Worm (Caenorhabditis elegans) whole organism, young adult: ENCODE measurements around the gene best-20.

ENCODE experiments used
- B0019.2 ChIP-seq: fragments of 200-800 bp; sonication (Bioruptor generic); conservative IDR thresholded peaks from 2 replicates; pipeline ENCODE4 v1.3.6; 2022; ENCODE audit warnings: missing genetic modification reagents, missing genetic modification characterization, missing compliant biosample characterization
- B0035.1 ChIP-seq: sonication (generic microtip); optimal IDR thresholded peaks from 2 replicates; lab custom pipeline; 2016; ENCODE audit warnings: missing genetic modification characterization, mild to moderate bottlenecking, missing compliant biosample characterization, missing genotype, missing genetic modification reagents
- F37B4.10 ChIP-seq: fragments of 200-800 bp; sonication (Bioruptor generic); IDR thresholded peaks from 2 replicates; pipeline ENCODE4 v1.3.6; 2022; ENCODE audit warnings: missing genetic modification characterization, missing compliant biosample characterization
- F55B11.4 ChIP-seq: sonication (generic microtip); optimal IDR thresholded peaks from 2 replicates; lab custom pipeline; 2016; ENCODE audit warnings: missing compliant biosample characterization, missing genetic modification characterization, borderline replicate concordance; ENCODE audit not compliant: insufficient read depth
- K11D2.4 ChIP-seq: fragments of 200-800 bp; sonication (Bioruptor generic); IDR thresholded peaks from 2 replicates; pipeline ENCODE4 v1.3.6; 2022; ENCODE audit warnings: missing genetic modification reagents, missing genetic modification characterization, missing compliant biosample characterization
- K12H6.12 ChIP-seq: fragments of 200-800 bp; sonication (Bioruptor generic); optimal IDR thresholded peaks from 2 replicates; lab custom pipeline; 2018; ENCODE audit warnings: mild to moderate bottlenecking, missing genetic modification characterization, missing compliant biosample characterization
- Y53F4B.3 ChIP-seq: fragments of 200-800 bp; sonication (Bioruptor generic); IDR thresholded peaks from 2 replicates; pipeline ENCODE4 v1.3.6; 2022; ENCODE audit warnings: missing genetic modification reagents, missing genetic modification characterization, missing compliant biosample characterization
- Y53G8AR.9 ChIP-seq: fragments of 200-800 bp; sonication (Bioruptor generic); conservative IDR thresholded peaks from 2 replicates; pipeline ENCODE4 v1.3.6; 2022; ENCODE audit warnings: missing genetic modification reagents, missing genetic modification characterization, missing compliant biosample characterization
- ama-1 ChIP-seq, 3 experiments: fragments of 150-350 bp in 1 of 3; sonication (generic microtip) in 2 of 3; optimal IDR thresholded peaks; 2 replicates each; lab custom pipeline; 2014 to 2018; ENCODE audit warnings: missing biosample characterization in 2 of 3, missing genetic modification characterization in 2 of 3, missing genetic modification reagents in 2 of 3
- aptf-2 ChIP-seq: fragments of 200-800 bp; sonication (Bioruptor generic); conservative IDR thresholded peaks from 2 replicates; pipeline ENCODE4 v1.3.6; 2022; ENCODE audit warnings: missing genetic modification reagents, missing genetic modification characterization, missing compliant biosample characterization
- attf-6 ChIP-seq: fragments of 200-800 bp; sonication (Bioruptor generic); IDR thresholded peaks from 2 replicates; pipeline ENCODE4 v1.3.6; 2022; ENCODE audit warnings: missing genetic modification reagents, missing genetic modification characterization, missing compliant biosample characterization
- cebp-1 ChIP-seq, 2 experiments: fragments of 200-800 bp in 1 of 2; sonication (Bioruptor generic) in 1 of 2; sonication (generic microtip) in 1 of 2; IDR thresholded peaks in 1 of 2; optimal IDR thresholded peaks in 1 of 2; 2 replicates each; pipeline versions ENCODE4 v1.3.6 to Lab custom; 2017 to 2022; ENCODE audit warnings: missing compliant biosample characterization in 2 of 2, missing genetic modification characterization in 2 of 2, mild to moderate bottlenecking in 1 of 2, missing genetic modification reagents in 1 of 2, moderate library complexity in 1 of 2
- ceh-58 ChIP-seq: fragments of 200-800 bp; sonication (Bioruptor generic); IDR thresholded peaks from 2 replicates; pipeline ENCODE4 v1.3.6; 2022; ENCODE audit warnings: missing genetic modification characterization, missing compliant biosample characterization
- ceh-79 ChIP-seq: sonication (generic microtip); optimal IDR thresholded peaks from 2 replicates; lab custom pipeline; 2017; ENCODE audit warnings: mild to moderate bottlenecking, missing genetic modification characterization, missing compliant biosample characterization
- fkh-3 ChIP-seq: sonication (generic microtip); optimal IDR thresholded peaks from 2 replicates; lab custom pipeline; 2016; ENCODE audit warnings: mild to moderate bottlenecking, missing genetic modification characterization, missing compliant biosample characterization
- hmg-20 ChIP-seq: fragments of 200-800 bp; sonication (Bioruptor generic); IDR thresholded peaks from 2 replicates; pipeline ENCODE4 v1.3.6; 2022; ENCODE audit warnings: missing genetic modification reagents, missing genetic modification characterization, missing compliant biosample characterization
- let-526 ChIP-seq: fragments of 200-800 bp; sonication (Bioruptor generic); IDR thresholded peaks from 2 replicates; pipeline ENCODE4 v1.3.6; 2022; ENCODE audit warnings: missing genetic modification reagents, missing genetic modification characterization, missing compliant biosample characterization
- let-607 ChIP-seq, 2 experiments: fragments of 200-800 bp in 1 of 2; sonication (Bioruptor generic) in 1 of 2; sonication (generic microtip) in 1 of 2; optimal IDR thresholded peaks; 2 replicates each; lab custom pipeline; 2016 to 2018; ENCODE audit warnings: mild to moderate bottlenecking in 2 of 2, missing compliant biosample characterization in 2 of 2, missing genetic modification characterization in 2 of 2, moderate library complexity in 2 of 2, missing genotype in 1 of 2
- lin-40 ChIP-seq: sonication (generic microtip); optimal IDR thresholded peaks from 2 replicates; lab custom pipeline; 2016; ENCODE audit warnings: missing genetic modification characterization, mild to moderate bottlenecking, missing compliant biosample characterization, missing genotype, missing genetic modification reagents
- lin-54 ChIP-seq: fragments of 200-800 bp; sonication (Bioruptor generic); optimal IDR thresholded peaks from 2 replicates; lab custom pipeline; 2018; ENCODE audit warnings: mild to moderate bottlenecking, missing genetic modification characterization, missing compliant biosample characterization
- lsl-1 ChIP-seq: fragments of 200-800 bp; sonication (Bioruptor generic); optimal IDR thresholded peaks from 2 replicates; lab custom pipeline; 2018; ENCODE audit warnings: mild to moderate bottlenecking, missing genetic modification characterization, moderate library complexity, missing compliant biosample characterization
- madf-8 ChIP-seq: fragments of 200-800 bp; sonication (Bioruptor generic); conservative IDR thresholded peaks from 2 replicates; pipeline ENCODE4 v1.3.6; 2022; ENCODE audit warnings: missing genetic modification reagents, missing genetic modification characterization, missing compliant biosample characterization
- sea-2 ChIP-seq: fragments of 200-800 bp; sonication (Bioruptor generic); IDR thresholded peaks from 2 replicates; pipeline ENCODE4 v1.3.6; 2022; ENCODE audit warnings: missing genetic modification characterization, missing compliant biosample characterization
- snpc-1.3 ChIP-seq: sonication (generic microtip); optimal IDR thresholded peaks from 2 replicates; lab custom pipeline; 2017; ENCODE audit warnings: missing genetic modification characterization, mild to moderate bottlenecking, missing compliant biosample characterization, antibody characterized with exemption, moderate library complexity, missing genotype, missing genetic modification reagents; ENCODE audit not compliant: insufficient read depth
- somi-1 ChIP-seq: fragments of 200-800 bp; sonication (Bioruptor generic); optimal IDR thresholded peaks from 2 replicates; lab custom pipeline; 2018; ENCODE audit warnings: mild to moderate bottlenecking, missing genetic modification characterization, missing compliant biosample characterization
- sptf-2 ChIP-seq: fragments of 200-800 bp; sonication (Bioruptor generic); optimal IDR thresholded peaks from 2 replicates; lab custom pipeline; 2018; ENCODE audit warnings: mild to moderate bottlenecking, missing genetic modification characterization, missing compliant biosample characterization
- tlf-1 ChIP-seq: fragments of 200-800 bp; sonication (Bioruptor generic); optimal IDR thresholded peaks from 2 replicates; lab custom pipeline; 2018; ENCODE audit warnings: mild to moderate bottlenecking, missing genetic modification characterization, missing compliant biosample characterization
- ztf-18 ChIP-seq: sonication (generic microtip); optimal IDR thresholded peaks from 2 replicates; lab custom pipeline; 2016; ENCODE audit warnings: missing genotype, mild to moderate bottlenecking, missing genetic modification characterization, missing compliant biosample characterization
- ztf-3 ChIP-seq: fragments of 200-800 bp; sonication (Bioruptor generic); optimal IDR thresholded peaks from 2 replicates; lab custom pipeline; 2018; ENCODE audit warnings: mild to moderate bottlenecking, missing genetic modification characterization, missing compliant biosample characterization
- ztf-6 ChIP-seq: fragments of 200-800 bp; sonication (Bioruptor generic); IDR thresholded peaks from 2 replicates; pipeline ENCODE4 v1.3.6; 2022; ENCODE audit warnings: missing genetic modification reagents, missing genetic modification characterization, missing compliant biosample characterization

The best-20 gene

DNA sequence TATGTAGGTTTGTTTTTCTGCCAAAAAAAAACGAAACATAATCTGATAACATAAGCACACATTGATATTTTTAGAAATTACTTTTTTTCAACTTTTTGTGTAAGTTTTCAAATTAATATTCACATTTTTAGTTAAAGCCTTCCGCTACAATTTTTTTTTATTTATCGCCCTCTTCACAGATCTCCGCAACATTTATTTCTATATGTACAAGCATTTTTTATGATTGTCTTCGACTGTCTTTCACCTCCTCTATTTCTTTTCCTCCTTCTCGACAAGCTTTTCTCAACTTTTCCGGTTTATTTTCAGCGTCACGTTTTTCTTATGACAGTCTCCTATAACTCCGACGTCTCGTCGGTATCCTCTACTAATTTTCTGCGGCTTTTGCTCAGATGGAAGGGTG is at the start of gene best-20:
Gene best-20 (plus strand): TSS at position 301 of the 400 bp plus-strand sequence.
- TF ChIP-seq aptf-2 (GFP tag; lab: Robert Waterston, UW), result no peak
- no peak for TF ChIP-seq Y53G8AR.9 (GFP tag; lab: Robert Waterston, UW)
- TF ChIP-seq K11D2.4 (GFP tag; lab: Robert Waterston, UW), result no peak
- TF ChIP-seq ceh-79, result no peak
- no peak for TF ChIP-seq lin-54 (GFP tag; lab: Kevin White, UChicago)
- no peak for TF ChIP-seq fkh-3 (tag; lab: Kevin White, UChicago)
- TF ChIP-seq ztf-3 (GFP tag; lab: Kevin White, UChicago), result no peak
- TF ChIP-seq ceh-58 (GFP tag; lab: Robert Waterston, UW), result no peak
- TF ChIP-seq somi-1 (GFP tag; lab: Kevin White, UChicago), result no peak
- TF ChIP-seq attf-6 (GFP tag; lab: Robert Waterston, UW), result no peak
- no peak for TF ChIP-seq tlf-1

DNA sequence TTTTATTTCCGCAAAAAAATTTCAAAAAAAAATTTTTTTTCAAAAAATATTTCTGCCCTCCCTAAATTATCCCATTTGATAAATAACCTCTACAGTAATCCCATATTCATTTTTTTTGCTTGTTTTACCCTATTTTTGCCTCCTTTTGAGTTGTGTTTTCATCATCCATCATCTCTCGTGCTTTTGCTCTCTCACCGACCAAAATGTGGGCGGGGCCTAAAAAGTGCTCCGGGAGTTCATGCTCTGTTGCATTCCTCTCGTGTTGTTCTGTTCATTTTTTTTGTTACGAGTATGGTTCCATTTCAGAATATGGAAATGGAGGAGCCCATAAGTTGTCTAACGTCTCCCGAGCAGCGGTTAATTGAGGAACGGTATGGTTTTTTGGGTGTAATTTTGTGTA is 46.8 kb upstream of the best-20 start, which contains the start of gene Y37E11AL.1:
Gene Y37E11AL.1 (plus strand): TSS at position 301 of the 400 bp plus-strand sequence.
- no peak for TF ChIP-seq let-526
- no peak for TF ChIP-seq let-607 (tag; optimal IDR thresholded peaks at IDR 0.05; lab: Kevin White, UChicago)
- no peak for TF ChIP-seq hmg-20 (GFP tag; lab: Robert Waterston, UW)
- no peak for TF ChIP-seq lin-40
- TF ChIP-seq snpc-1.3 (tag; lab: Kevin White, UChicago), result no peak
- TF ChIP-seq ztf-18, result no peak
- TF ChIP-seq, all 124 proteins: peak for 0

DNA sequence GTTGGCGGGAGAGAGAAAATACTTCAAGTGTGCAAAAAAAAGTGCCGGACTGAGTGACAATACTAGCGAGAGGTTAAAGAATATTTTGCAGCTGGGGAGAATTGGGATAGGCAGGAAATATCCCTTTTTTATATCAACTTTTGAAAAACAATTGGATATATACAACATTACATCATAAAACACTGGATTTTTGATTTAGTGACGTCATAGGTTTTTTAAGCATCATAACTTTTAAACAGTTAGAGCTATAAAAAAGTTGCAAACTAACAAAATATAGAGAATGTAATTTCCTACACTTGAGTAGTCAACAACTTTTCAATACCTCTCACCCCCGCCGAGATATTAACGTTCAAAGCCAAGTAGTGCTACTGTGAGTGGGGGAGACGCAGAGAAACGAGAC is 45.3 kb upstream of the best-20 start:
- no peak for TF ChIP-seq F37B4.10 (GFP tag; lab: Robert Waterston, UW)
- TF ChIP-seq lsl-1, result no peak
- TF ChIP-seq, all 124 proteins: peak for 0

DNA sequence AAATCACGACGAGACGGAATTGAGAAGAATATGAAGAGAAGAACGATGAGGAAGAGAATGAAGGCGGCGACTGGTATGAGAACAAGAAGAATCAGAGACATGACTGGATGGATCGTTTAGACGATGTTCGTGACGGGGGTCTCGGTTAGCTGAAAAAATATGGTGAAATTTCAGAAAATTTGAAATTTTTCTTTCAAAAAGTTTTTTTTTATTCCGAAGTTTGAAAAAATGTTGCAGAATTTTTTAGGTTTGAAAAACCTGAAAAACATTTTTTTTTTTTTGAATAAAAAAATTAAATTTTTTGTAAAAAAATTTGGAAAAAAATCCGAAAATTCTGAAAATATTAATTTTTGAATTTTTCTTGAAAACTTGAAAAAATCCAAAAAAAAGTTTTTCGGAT is 37.0 kb upstream of the best-20 start, which contains the start of gene Y37E11AM.3:
Gene Y37E11AM.3 (minus strand): TSS at position 101 of the 400 bp plus-strand sequence.
- TF ChIP-seq cebp-1 (GFP tag; IDR thresholded peaks at IDR 0.05; lab: Robert Waterston, UW) (no peak), cebp-1 (tag; optimal IDR thresholded peaks at IDR 0.05; lab: Kevin White, UChicago) (no peak), ztf-6 (GFP tag; lab: Robert Waterston, UW) (no peak), ama-1 (optimal IDR thresholded peaks at IDR 0.05; lab: Kevin White, UChicago) (no peak), ama-1 (GFP tag; optimal IDR thresholded peaks at IDR 0.05; lab: Kevin White, UChicago) (no peak), sea-2 (GFP tag; lab: Robert Waterston, UW) (no peak), K12H6.12 (tag; lab: Kevin White, UChicago) (no peak), F55B11.4 (tag; lab: Kevin White, UChicago) (no peak), sptf-2 (GFP tag; lab: Kevin White, UChicago) (no peak), B0019.2 (no peak)

DNA sequence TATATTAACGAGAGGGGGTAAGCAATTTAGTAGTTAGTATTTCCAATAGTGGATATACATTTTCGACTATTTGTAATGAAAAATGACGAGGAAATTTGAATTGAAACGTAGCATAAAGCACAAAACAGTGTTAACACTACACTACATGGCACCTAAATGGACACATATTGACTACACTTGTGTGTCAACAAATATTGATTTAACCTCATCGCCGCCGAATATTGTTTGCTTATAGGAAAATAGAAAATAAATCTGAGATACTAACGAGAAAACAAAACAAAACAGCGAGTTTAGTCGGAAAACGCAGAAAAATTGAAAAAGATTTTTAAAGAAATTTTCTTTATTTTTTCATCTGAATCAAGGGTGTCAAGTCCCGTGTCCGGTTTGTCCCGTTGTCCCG is 35.4 kb upstream of the best-20 start:
- TF ChIP-seq madf-8 (GFP tag; lab: Robert Waterston, UW) (no peak), Y53F4B.3 (GFP tag; lab: Robert Waterston, UW) (no peak), B0035.1 (tag; lab: Kevin White, UChicago) (no peak), ztf-3 (GFP tag; lab: Kevin White, UChicago) (no peak), sea-2 (GFP tag; lab: Robert Waterston, UW) (no peak)
